Worm (Caenorhabditis elegans): ENCODE data around the gene Y50E8A.12.

Gene Y50E8A.12

ce11 chrV:14793043-14793442, 9.0 kb upstream of the Y50E8A.12 start:
- TF ChIP-seq daf-12 (tag; optimal IDR thresholded peaks at IDR 0.05) (no peak), spr-1 (tag; optimal IDR thresholded peaks at IDR 0.05) (no peak), nhr-6 (tag; optimal IDR thresholded peaks at IDR 0.05) (no peak), zfp-3 (GFP tag; conservative IDR thresholded peaks at IDR 0.05) (no peak), spr-3 (GFP tag; optimal IDR thresholded peaks at IDR 0.05) (no peak), Y5F2A.4 (GFP tag; optimal IDR thresholded peaks at IDR 0.05) (no peak), nhr-237 (tag; optimal IDR thresholded peaks at IDR 0.05) (no peak), Y48G9A.11 (GFP tag; IDR thresholded peaks at IDR 0.05) (no peak), nhr-11 (tag; optimal IDR thresholded peaks at IDR 0.05) (no peak), ces-1 (GFP tag; optimal IDR thresholded peaks at IDR 0.05) (no peak), madf-9 (GFP tag; conservative IDR thresholded peaks at IDR 0.05) (no peak)

DNA sequence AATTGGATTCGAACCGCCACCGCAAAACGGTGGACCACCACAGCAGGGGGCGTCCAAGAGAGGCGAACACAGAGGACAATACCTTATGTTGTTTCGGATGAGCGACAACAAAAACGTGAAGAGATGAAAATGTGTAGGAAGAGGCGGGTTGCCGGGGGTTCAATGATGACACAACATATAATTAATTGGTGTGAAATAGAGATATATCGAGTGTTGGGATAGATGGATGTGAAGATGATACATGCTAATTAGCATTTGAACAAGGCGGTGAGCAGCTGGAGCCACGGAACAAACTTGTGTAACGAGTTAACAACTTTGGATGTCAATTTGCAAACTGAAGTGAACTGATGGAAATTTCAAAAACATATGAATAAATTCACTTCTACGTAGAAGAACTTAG, 8.3 kb upstream of the Y50E8A.12 start:
- TF ChIP-seq attf-4 (tag; optimal IDR thresholded peaks at IDR 0.05) (no peak), unc-62 (GFP tag; optimal IDR thresholded peaks at IDR 0.05 in 1 of 2) (peak in 1 of 2 experiments; percentile 83), unc-62 (tag; optimal IDR thresholded peaks at IDR 0.05) (no peak)

- TF ChIP-seq lsy-2 (tag; optimal IDR thresholded peaks at IDR 0.05), result no peak
- TF ChIP-seq unc-62 (GFP tag; optimal IDR thresholded peaks at IDR 0.05 in 1 of 2), result peak in 1 of 2 experiments; percentile 76
- TF ChIP-seq unc-62 (tag; optimal IDR thresholded peaks at IDR 0.05), result no peak
- TF ChIP-seq dve-1 (tag; optimal IDR thresholded peaks at IDR 0.05; ENCODE audit: insufficient read depth), result no peak
Measured at ce11 chrV:14791703-14792102, 7.7 kb upstream of the Y50E8A.12 start.

- TF ChIP-seq Y105C5A.15 (GFP tag; IDR thresholded peaks at IDR 0.05) (no peak), unc-62 (GFP tag; optimal IDR thresholded peaks at IDR 0.05 in 1 of 2) (peak in 1 of 2 experiments; percentile 83), unc-62 (tag; optimal IDR thresholded peaks at IDR 0.05) (no peak), unc-39 (tag; optimal IDR thresholded peaks at IDR 0.05) (no peak)
Measured at ce11 chrV:14790792-14791191, 6.8 kb upstream of the Y50E8A.12 start.

DNA sequence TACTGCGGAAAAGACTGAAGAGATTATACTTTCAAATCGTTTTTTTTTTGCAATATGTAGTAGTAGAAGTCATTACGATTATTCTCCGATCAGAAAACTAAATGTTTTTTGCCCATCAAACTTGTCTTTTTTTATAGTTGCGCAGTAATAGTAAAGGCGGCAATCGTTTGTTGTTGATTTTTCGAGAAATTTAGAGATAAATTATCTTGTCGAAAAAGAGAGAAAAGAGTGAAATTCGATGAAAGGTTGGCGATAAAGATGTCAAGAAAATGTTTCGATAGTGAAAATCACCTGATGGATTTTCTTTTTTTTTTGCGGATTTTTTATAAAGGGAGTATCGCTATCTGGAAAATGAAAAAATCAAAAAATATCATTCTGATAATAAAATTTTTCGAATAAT, 4.5 kb upstream of the Y50E8A.12 start:
- peak; percentile 4 for TF ChIP-seq nhr-28 (tag; optimal IDR thresholded peaks at IDR 0.05)
- TF ChIP-seq nhr-42 (GFP tag; IDR thresholded peaks at IDR 0.05), result no peak

DNA sequence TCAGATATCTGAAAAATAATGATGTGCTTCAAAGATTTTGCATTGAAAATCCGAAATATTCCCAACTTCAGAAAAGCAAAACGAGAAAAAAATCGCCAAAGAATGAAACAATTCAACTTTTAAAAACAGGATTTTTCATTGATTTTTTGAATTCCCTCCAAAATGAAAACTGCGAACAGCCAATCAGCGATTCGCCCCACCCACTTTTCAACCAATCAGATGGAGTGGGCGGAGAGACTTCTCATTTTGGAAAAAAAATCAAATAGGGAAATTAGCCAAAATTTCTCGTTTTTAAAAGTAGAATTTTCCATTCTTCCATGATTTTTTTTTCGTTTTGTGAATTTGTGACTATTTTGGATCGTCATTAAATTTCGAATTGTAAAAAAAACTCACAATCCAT, 777 bp upstream of the Y50E8A.12 start:
- no peak for TF ChIP-seq mxl-2 (GFP tag; conservative IDR thresholded peaks at IDR 0.05)
- peak; percentile 77 for TF ChIP-seq aha-1 (tag)

ce11 chrV:14781130-14781529, 2.9 kb downstream of the Y50E8A.12 start, which contains the start of gene Y50E8A.11:
TSS of gene Y50E8A.11 (plus strand) at chrV:14781430.
- TF ChIP-seq pha-4 (GFP tag; IDR thresholded peaks at IDR 0.05) (no peak), pha-4 (tag; optimal IDR thresholded peaks at IDR 0.05) (no peak), cey-2 (tag; optimal IDR thresholded peaks at IDR 0.05; ENCODE audit: borderline replicate concordance, insufficient read depth) (no peak), zfp-2 (tag; optimal IDR thresholded peaks at IDR 0.05) (no peak), hlh-30 (tag; optimal IDR thresholded peaks at IDR 0.05; ENCODE audit: insufficient read depth) (no peak), nhr-11 (tag; optimal IDR thresholded peaks at IDR 0.05) (no peak), T26A8.4 (GFP tag; IDR thresholded peaks at IDR 0.05) (no peak), sdz-12 (GFP tag; optimal IDR thresholded peaks at IDR 0.05) (no peak), unc-130 (GFP tag; optimal IDR thresholded peaks at IDR 0.05) (no peak)
